Worm (Caenorhabditis elegans): ENCODE measurements around the gene Y54F10BM.9.

DNA sequence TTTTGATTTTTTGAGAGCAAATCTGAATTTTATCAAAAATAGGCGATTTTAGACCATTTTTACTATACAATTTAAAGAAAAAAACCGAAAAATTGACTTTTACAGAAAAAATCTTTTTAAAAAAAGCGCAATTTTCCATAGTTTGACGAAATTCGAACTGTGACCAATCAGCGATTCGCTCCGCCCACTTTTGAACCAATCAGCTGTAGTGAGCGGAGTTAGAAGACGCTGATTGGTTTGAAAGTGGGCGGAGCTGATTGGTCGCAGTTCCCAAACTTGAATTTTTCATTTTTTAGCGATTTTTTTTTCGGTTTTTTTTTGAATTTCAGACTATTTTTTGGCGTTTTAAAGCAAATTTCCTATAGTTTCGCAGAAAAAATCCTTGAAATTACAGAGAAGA, 20.0 kb upstream of the Y54F10BM.9 start:
- TF ChIP-seq fkh-6 (tag; optimal IDR thresholded peaks at IDR 0.05) (no peak), ceh-18 (tag; optimal IDR thresholded peaks at IDR 0.05) (no peak), ceh-9 (tag; optimal IDR thresholded peaks at IDR 0.05) (no peak), pqm-1 (tag; optimal IDR thresholded peaks at IDR 0.05) (no peak), ama-1 (optimal IDR thresholded peaks at IDR 0.05) (no peak), ceh-6 (GFP tag; optimal IDR thresholded peaks at IDR 0.05) (no peak), dmd-4 (tag; optimal IDR thresholded peaks at IDR 0.05; ENCODE audit: borderline replicate concordance) (no peak)

Data from whole organism, late embryonic.